Fruit fly (Drosophila melanogaster) whole organism, embryonic: ENCODE measurements around the gene CG5181.
A peak's percentile ranks its signal among the peaks of the same experiment; 100 is the strongest.

ENCODE experiments used
- B-H1 ChIP-seq: fragments of 200-800 bp; sonication (Bioruptor generic); IDR thresholded peaks from 3 replicates; pipeline ENCODE4 v1.3.6; 2022; ENCODE audit warnings: missing biosample characterization, missing genetic modification characterization
- Bteb2 ChIP-seq: fragments of 200-800 bp; sonication (Bioruptor generic); optimal IDR thresholded peaks from 2 replicates; lab custom pipeline; 2016; ENCODE audit warnings: missing biosample characterization, missing genetic modification characterization
- CG10209 ChIP-seq: fragments of 200-800 bp; sonication (Bioruptor generic); optimal IDR thresholded peaks from 3 replicates; lab custom pipeline; 2017; ENCODE audit warnings: missing biosample characterization, mild to moderate bottlenecking, missing genetic modification characterization, missing genetic modification reagents
- CG10267 ChIP-seq: fragments of 200-800 bp; sonication (Bioruptor generic); optimal IDR thresholded peaks from 2 replicates; lab custom pipeline; 2018; ENCODE audit warnings: missing biosample characterization, mild to moderate bottlenecking, missing genetic modification characterization, moderate library complexity
- CG10543 ChIP-seq: fragments of 200-800 bp; sonication (Bioruptor generic); optimal IDR thresholded peaks from 3 replicates; lab custom pipeline; 2017; ENCODE audit warnings: missing biosample characterization, mild to moderate bottlenecking, missing genetic modification characterization, moderate library complexity
- CG10654 ChIP-seq: fragments of 200-800 bp; sonication (Bioruptor generic); optimal IDR thresholded peaks from 2 replicates; lab custom pipeline; 2016; ENCODE audit warnings: missing biosample characterization, missing genetic modification characterization
- CG11085 ChIP-seq: fragments of 200-800 bp; sonication (Bioruptor generic); IDR thresholded peaks from 2 replicates; pipeline ENCODE4 v1.3.6; 2022; ENCODE audit warnings: missing biosample characterization, missing genetic modification characterization
- CG13123 ChIP-seq: fragments of 200-800 bp; sonication (Bioruptor generic); optimal IDR thresholded peaks from 2 replicates; lab custom pipeline; 2016; ENCODE audit warnings: missing biosample characterization, missing genetic modification characterization
- CG15479 ChIP-seq: fragments of 200-800 bp; sonication (Bioruptor generic); optimal IDR thresholded peaks from 3 replicates; lab custom pipeline; 2019; ENCODE audit warnings: missing biosample characterization, mild to moderate bottlenecking, missing genetic modification characterization, moderate library complexity
- CG17802 ChIP-seq: fragments of 200-800 bp; sonication (Bioruptor generic); optimal IDR thresholded peaks from 2 replicates; lab custom pipeline; 2018; ENCODE audit warnings: missing biosample characterization, mild to moderate bottlenecking, missing genetic modification characterization, moderate library complexity
- CG18011 ChIP-seq: fragments of 200-800 bp; sonication (Bioruptor generic); optimal IDR thresholded peaks from 2 replicates; lab custom pipeline; 2017; ENCODE audit warnings: missing biosample characterization, missing genetic modification characterization, mild to moderate bottlenecking, moderate library complexity, missing genotype
- CG1832 ChIP-seq: fragments of 200-800 bp; sonication (Bioruptor generic); optimal IDR thresholded peaks from 2 replicates; lab custom pipeline; 2017; ENCODE audit warnings: missing biosample characterization, mild to moderate bottlenecking, missing genetic modification characterization, inconsistent platforms
- CG30020 ChIP-seq: fragments of 200-800 bp; optimal IDR thresholded peaks from 2 replicates; lab custom pipeline; 2019; ENCODE audit warnings: missing biosample characterization, mild to moderate bottlenecking, missing genetic modification characterization, moderate library complexity
- CG32532 ChIP-seq: fragments of 200-800 bp; sonication (Bioruptor generic); IDR thresholded peaks from 2 replicates; pipeline ENCODE4 v1.3.6; 2022; ENCODE audit warnings: missing biosample characterization, missing genetic modification characterization
- CG3847 ChIP-seq: fragments of 200-800 bp; sonication (Bioruptor generic); IDR thresholded peaks from 2 replicates; pipeline ENCODE4 v1.3.6; 2022; ENCODE audit warnings: missing biosample characterization, missing genetic modification characterization
- CG4282 ChIP-seq: fragments of 200-800 bp; sonication (Bioruptor generic); optimal IDR thresholded peaks from 2 replicates; lab custom pipeline; 2016; ENCODE audit warnings: missing biosample characterization, missing genetic modification characterization
- CG8281 ChIP-seq: fragments of 200-800 bp; sonication (Bioruptor generic); optimal IDR thresholded peaks from 2 replicates; lab custom pipeline; 2018; ENCODE audit warnings: missing biosample characterization, mild to moderate bottlenecking, missing genetic modification characterization, moderate library complexity
- CG8944 ChIP-seq: fragments of 200-800 bp; sonication (Bioruptor generic); optimal IDR thresholded peaks from 3 replicates; lab custom pipeline; 2016; ENCODE audit warnings: missing biosample characterization, missing genetic modification characterization
- CG9932 ChIP-seq: fragments of 200-800 bp; sonication (Bioruptor generic); IDR thresholded peaks from 2 replicates; pipeline ENCODE4 v1.3.6; 2022; ENCODE audit warnings: missing biosample characterization, missing genetic modification characterization
- Deaf1 ChIP-seq: fragments of 200-800 bp; optimal IDR thresholded peaks from 3 replicates; lab custom pipeline; 2019; ENCODE audit warnings: missing biosample characterization, mild to moderate bottlenecking, missing genetic modification characterization, moderate library complexity
- Dll ChIP-seq: fragments of 200-800 bp; sonication (Bioruptor generic); IDR thresholded peaks from 4 replicates; pipeline ENCODE4 v1.3.6; 2022; ENCODE audit warnings: missing biosample characterization, missing genetic modification characterization; ENCODE audit not compliant: partially characterized antibody
- Hey ChIP-seq: fragments of 200-800 bp; sonication (Bioruptor generic); optimal IDR thresholded peaks from 3 replicates; lab custom pipeline; 2018; ENCODE audit warnings: missing biosample characterization, mild to moderate bottlenecking, missing genetic modification characterization
- Hsf ChIP-seq: fragments of 200-800 bp; sonication (Bioruptor generic); optimal IDR thresholded peaks from 3 replicates; lab custom pipeline; 2016; ENCODE audit warnings: missing biosample characterization, missing genetic modification characterization
- Lhr ChIP-seq: fragments of 200-800 bp; sonication (Bioruptor generic); optimal IDR thresholded peaks from 3 replicates; lab custom pipeline; 2017; ENCODE audit warnings: mild to moderate bottlenecking, missing biosample characterization, missing genetic modification reagents, missing genetic modification characterization
- MBD-R2 ChIP-seq: fragments of 200-800 bp; sonication (Bioruptor generic); IDR thresholded peaks from 2 replicates; pipeline ENCODE4 v1.3.6; 2022; ENCODE audit warnings: missing biosample characterization, missing genetic modification characterization
- Max ChIP-seq: fragments of 200-800 bp; sonication (Bioruptor generic); optimal IDR thresholded peaks from 2 replicates; lab custom pipeline; 2016; ENCODE audit warnings: missing biosample characterization, mild to moderate bottlenecking, missing genetic modification characterization
- PHDP ChIP-seq: fragments of 200-800 bp; sonication (Bioruptor generic); optimal IDR thresholded peaks from 3 replicates; lab custom pipeline; 2018; ENCODE audit warnings: missing biosample characterization, mild to moderate bottlenecking, missing genetic modification characterization, moderate library complexity
- Poxn ChIP-seq: fragments of 200-800 bp; sonication (Bioruptor generic); IDR thresholded peaks from 2 replicates; pipeline ENCODE4 v1.3.6; 2022; ENCODE audit warnings: missing biosample characterization, missing genetic modification characterization
- Ptx1 ChIP-seq: fragments of 200-800 bp; sonication (Bioruptor generic); IDR thresholded peaks from 2 replicates; pipeline ENCODE4 v1.3.6; 2022; ENCODE audit warnings: missing biosample characterization, missing genetic modification characterization
- Side ChIP-seq: fragments of 200-800 bp; sonication (Bioruptor generic); optimal IDR thresholded peaks from 2 replicates; lab custom pipeline; 2016; ENCODE audit warnings: missing biosample characterization, missing genetic modification characterization
- Sin3A ChIP-seq: fragments of >200 bp; optimal IDR thresholded peaks from 2 replicates; lab custom pipeline; 2018
- Sry-δ ChIP-seq: fragments of 200-800 bp; sonication (Bioruptor generic); optimal IDR thresholded peaks from 2 replicates; lab custom pipeline; 2016; ENCODE audit warnings: missing biosample characterization, missing genetic modification characterization
- Tbp ChIP-seq: fragments of >200 bp; optimal IDR thresholded peaks from 2 replicates; lab custom pipeline; 2018; ENCODE audit warnings: missing biosample characterization, missing genetic modification characterization
- ato ChIP-seq: fragments of 200-800 bp; sonication (Bioruptor generic); IDR thresholded peaks from 2 replicates; pipeline ENCODE4 v1.3.6; 2022; ENCODE audit warnings: missing biosample characterization, missing genetic modification characterization; ENCODE audit not compliant: partially characterized antibody
- az2 ChIP-seq: fragments of 200-800 bp; sonication (Bioruptor generic); optimal IDR thresholded peaks from 3 replicates; lab custom pipeline; 2016; ENCODE audit warnings: missing biosample characterization, missing genetic modification characterization
- br ChIP-seq: fragments of >200 bp; optimal IDR thresholded peaks from 2 replicates; lab custom pipeline; 2017
- caup ChIP-seq: fragments of 200-800 bp; sonication (Bioruptor generic); optimal IDR thresholded peaks from 3 replicates; lab custom pipeline; 2017; ENCODE audit warnings: missing biosample characterization, mild to moderate bottlenecking, missing genetic modification characterization, moderate library complexity; ENCODE audit not compliant: severe bottlenecking
- cg ChIP-seq: fragments of 200-800 bp; sonication (Bioruptor generic); optimal IDR thresholded peaks from 3 replicates; lab custom pipeline; 2019; ENCODE audit warnings: missing biosample characterization, mild to moderate bottlenecking, missing genetic modification characterization, moderate library complexity
- danr ChIP-seq: fragments of 200-800 bp; sonication (Bioruptor generic); IDR thresholded peaks from 2 replicates; pipeline ENCODE4 v1.3.6; 2022; ENCODE audit warnings: missing biosample characterization, missing genetic modification characterization
- disco-r ChIP-seq: fragments of 200-800 bp; sonication (Bioruptor generic); optimal IDR thresholded peaks from 2 replicates; lab custom pipeline; 2016; ENCODE audit warnings: missing biosample characterization, missing genetic modification characterization
- dysf ChIP-seq: fragments of 200-800 bp; sonication (Bioruptor generic); IDR thresholded peaks from 3 replicates; pipeline ENCODE4 v1.3.6; 2022; ENCODE audit warnings: missing biosample characterization, missing genetic modification characterization
- eve ChIP-seq, 2 experiments: fragments of >200 bp; optimal IDR thresholded peaks; 2 replicates each; lab custom pipeline; 2017; ENCODE audit warnings: missing biosample characterization in 2 of 2, missing genetic modification characterization in 2 of 2
- eyg ChIP-seq: fragments of 200-800 bp; sonication (Bioruptor generic); optimal IDR thresholded peaks from 3 replicates; lab custom pipeline; 2016; ENCODE audit warnings: missing biosample characterization, missing genetic modification characterization
- fu2 ChIP-seq: fragments of 200-800 bp; sonication (Bioruptor generic); optimal IDR thresholded peaks from 2 replicates; lab custom pipeline; 2016; ENCODE audit warnings: missing biosample characterization, missing genetic modification characterization
- lov ChIP-seq, 2 experiments: fragments of 200-800 bp in 1 of 2; fragments of >200 bp in 1 of 2; sonication (Bioruptor generic) in 1 of 2; IDR thresholded peaks in 1 of 2; optimal IDR thresholded peaks in 1 of 2; 2 replicates in 1 of 2; 3 replicates in 1 of 2; pipeline versions ENCODE4 v1.3.6 to Lab custom; 2017 to 2022; ENCODE audit warnings: missing biosample characterization in 1 of 2, missing genetic modification characterization in 1 of 2
- maf-S ChIP-seq: fragments of 200-800 bp; sonication (Bioruptor generic); optimal IDR thresholded peaks from 2 replicates; lab custom pipeline; 2016; ENCODE audit warnings: missing biosample characterization, missing genetic modification characterization
- nmo ChIP-seq: fragments of 200-800 bp; sonication (Bioruptor generic); optimal IDR thresholded peaks from 2 replicates; lab custom pipeline; 2018; ENCODE audit warnings: missing biosample characterization, mild to moderate bottlenecking, missing genetic modification characterization, moderate library complexity
- pb ChIP-seq: fragments of 200-800 bp; sonication (Bioruptor generic); optimal IDR thresholded peaks from 3 replicates; lab custom pipeline; 2016; ENCODE audit warnings: missing biosample characterization, missing genetic modification characterization
- pho ChIP-seq: fragments of 200-800 bp; sonication (Bioruptor generic); optimal IDR thresholded peaks from 2 replicates; lab custom pipeline; 2016; ENCODE audit warnings: missing biosample characterization, missing genetic modification characterization
- pum ChIP-seq: fragments of 200-800 bp; sonication (Bioruptor generic); optimal IDR thresholded peaks from 2 replicates; lab custom pipeline; 2016; ENCODE audit warnings: missing biosample characterization, missing genetic modification characterization
- stc ChIP-seq: fragments of 200-800 bp; sonication (Bioruptor generic); IDR thresholded peaks from 2 replicates; pipeline ENCODE4 v1.3.6; 2022; ENCODE audit warnings: missing biosample characterization, missing genetic modification characterization
- wdn ChIP-seq: fragments of 200-800 bp; sonication (Bioruptor generic); IDR thresholded peaks from 2 replicates; pipeline ENCODE4 v1.3.6; 2022; ENCODE audit warnings: missing biosample characterization, missing genetic modification characterization

CG5181 gene

dm6 chr2L:7395813-7396212 lies 13.8 kb downstream of the CG5181 start (continued):
- TF ChIP-seq CG32532 (GFP tag; lab: Robert Waterston, UW) (peak; percentile 24; the same call in 1 of the 2 replicates), stc (GFP tag; lab: Robert Waterston, UW) (0 out of 2 replicates have a peak, but pooled peaks have one; percentile 33), nmo (GFP tag; lab: Kevin White, UChicago) (peak; percentile 68), CG8944 (GFP tag; lab: Kevin White, UChicago) (no peak), pb (GFP tag; lab: Kevin White, UChicago) (no peak), CG15479 (GFP tag; lab: Kevin White, UChicago) (no peak), Hey (tag; lab: Kevin White, UChicago) (no peak), CG10543 (GFP tag; lab: Kevin White, UChicago) (no peak), Sin3A (lab: Kevin White, UChicago) (no peak), CG1832 (GFP tag; lab: Kevin White, UChicago) (no peak), MBD-R2 (GFP tag; lab: Robert Waterston, UW) (no peak), Ptx1 (peak; percentile 83), Max (GFP tag; lab: Kevin White, UChicago) (peak; percentile 12), CG13123 (no peak), Dll (GFP tag; lab: Robert Waterston, UW) (no peak), CG9932 (GFP tag; lab: Robert Waterston, UW) (peak; percentile 53), caup (GFP tag; lab: Kevin White, UChicago) (peak; percentile 51), Tbp (GFP tag; lab: Kevin White, UChicago) (no peak), Poxn (GFP tag; lab: Robert Waterston, UW) (no peak; the same call in 1 of the 2 replicates), disco-r (GFP tag; lab: Kevin White, UChicago) (no peak), CG10654 (GFP tag; lab: Kevin White, UChicago) (peak; percentile 7), br (no peak), pho (GFP tag; lab: Kevin White, UChicago) (no peak), lov (optimal IDR thresholded peaks at IDR 0.05; lab: Kevin White, UChicago) (no peak), lov (GFP tag; IDR thresholded peaks at IDR 0.05; lab: Robert Waterston, UW) (no peak), CG18011 (GFP tag; lab: Kevin White, UChicago) (no peak), Side (GFP tag; lab: Kevin White, UChicago) (no peak), cg (GFP tag; lab: Kevin White, UChicago) (no peak), wdn (GFP tag; lab: Robert Waterston, UW) (no peak), az2 (GFP tag; lab: Kevin White, UChicago) (peak; percentile 49), Deaf1 (tag; lab: Kevin White, UChicago) (peak; percentile 51), CG10267 (tag; lab: Kevin White, UChicago) (peak; percentile 48), B-H1 (GFP tag; lab: Robert Waterston, UW) (no peak; the same call in 2 of the 3 replicates), Bteb2 (GFP tag; lab: Kevin White, UChicago) (no peak), CG10209 (GFP tag; lab: Kevin White, UChicago) (peak; percentile 58), dysf (peak; percentile 77), eyg (GFP tag; lab: Kevin White, UChicago) (no peak), Hsf (no peak), CG4282 (GFP tag; lab: Kevin White, UChicago) (no peak), eve (GFP tag; optimal IDR thresholded peaks at IDR 0.05; lab: Kevin White, UChicago) (peak in 1 of 2 experiments; percentile 42), CG30020 (tag; lab: Kevin White, UChicago) (no peak), CG8281 (tag; lab: Kevin White, UChicago) (no peak), maf-S (GFP tag; lab: Kevin White, UChicago) (no peak), CG3847 (GFP tag; lab: Robert Waterston, UW) (peak; percentile 33; the same call in 1 of the 2 replicates), danr (GFP tag; lab: Robert Waterston, UW) (no peak), CG11085 (GFP tag; lab: Robert Waterston, UW) (no peak), PHDP (tag; lab: Kevin White, UChicago) (peak; percentile 75), Lhr (no peak), Sry-δ (no peak), pum (GFP tag; lab: Kevin White, UChicago) (no peak), ato (GFP tag; lab: Robert Waterston, UW) (no peak), CG17802 (tag; lab: Kevin White, UChicago) (no peak), fu2 (GFP tag; lab: Kevin White, UChicago) (no peak)
